Fruit fly (Drosophila melanogaster): ENCODE measurements around the gene CG3402.
A peak's percentile ranks its signal among the peaks of the same experiment; 100 is the strongest.

CG3402 gene

DNA sequence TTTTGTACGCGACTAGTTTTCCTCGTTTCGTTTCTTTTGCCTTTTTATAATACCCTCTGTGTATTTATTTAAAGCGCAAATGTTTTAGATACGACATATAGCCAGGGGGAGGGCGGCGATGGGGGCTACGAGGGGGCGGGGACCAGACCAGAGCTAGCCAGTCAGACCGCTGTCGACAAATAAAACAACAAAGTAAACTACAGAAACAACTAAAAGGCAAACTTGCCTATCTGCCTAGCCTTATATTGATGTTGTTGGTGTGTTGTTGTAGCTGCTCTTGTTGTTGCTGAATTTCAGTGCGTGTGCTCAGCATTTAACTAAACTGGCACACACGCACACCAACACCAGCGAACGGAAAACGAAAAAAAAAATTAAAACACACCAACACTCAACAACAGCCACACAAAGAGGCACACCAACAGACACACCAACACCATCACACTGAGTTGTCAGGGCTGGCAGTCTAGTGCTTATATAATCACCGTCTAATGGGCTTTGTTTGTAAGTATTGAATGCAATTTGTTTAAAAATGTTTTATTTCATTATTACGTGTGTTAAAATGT is 23.2 kb downstream of the CG3402 start (continued):
- TF ChIP-seq sim (GFP tag; IDR thresholded peaks at IDR 0.05), result no peak
- TF ChIP-seq CG1233 (GFP tag; optimal IDR thresholded peaks at IDR 0.05), result peak; percentile 26
- no peak for TF ChIP-seq Sry-δ (GFP tag; optimal IDR thresholded peaks at IDR 0.05)
- no peak for TF ChIP-seq Ravus (GFP tag; IDR thresholded peaks at IDR 0.05)
- no peak for TF ChIP-seq prd (optimal IDR thresholded peaks at IDR 0.05)
- no peak for TF ChIP-seq prd (GFP tag; IDR thresholded peaks at IDR 0.05)
- TF ChIP-seq Ada2b (GFP tag; IDR thresholded peaks at IDR 0.05), result no peak
- no peak for TF ChIP-seq YL-1 (GFP tag; optimal IDR thresholded peaks at IDR 0.05)
- no peak for TF ChIP-seq Taf1 (GFP tag; IDR thresholded peaks at IDR 0.05)
- no peak for TF ChIP-seq CG2129 (GFP tag; IDR thresholded peaks at IDR 0.05; ENCODE audit: partially characterized antibody)
- TF ChIP-seq Nf-YB (GFP tag; optimal IDR thresholded peaks at IDR 0.05), result no peak
- TF ChIP-seq Sox100B (GFP tag; optimal IDR thresholded peaks at IDR 0.05), result no peak
- TF ChIP-seq otp (GFP tag; IDR thresholded peaks at IDR 0.05), result 0 out of 3 replicates have a peak, but pooled peaks have one; percentile 36
- no peak for TF ChIP-seq ind (GFP tag; optimal IDR thresholded peaks at IDR 0.05)
- TF ChIP-seq Ets65A (GFP tag), result peak; percentile 80
- TF ChIP-seq CG1647 (GFP tag; optimal IDR thresholded peaks at IDR 0.05), result peak; percentile 18
- TF ChIP-seq gt (GFP tag; IDR thresholded peaks at IDR 0.05), result no peak
- no peak for TF ChIP-seq odd (GFP tag; optimal IDR thresholded peaks at IDR 0.05)
- peak; percentile 18 for TF ChIP-seq Hey (tag; optimal IDR thresholded peaks at IDR 0.05)
- TF ChIP-seq CG6175 (GFP tag; IDR thresholded peaks at IDR 0.05), result no peak
- TF ChIP-seq CG2199 (GFP tag; IDR thresholded peaks at IDR 0.05), result no peak
- peak; percentile 32 for TF ChIP-seq gem (tag; optimal IDR thresholded peaks at IDR 0.05)
- peak; percentile 43 for TF ChIP-seq org-1 (GFP tag; optimal IDR thresholded peaks at IDR 0.05)
- TF ChIP-seq sqz (GFP tag; optimal IDR thresholded peaks at IDR 0.05), result peak; percentile 89
- no peak for TF ChIP-seq CG30020 (tag; optimal IDR thresholded peaks at IDR 0.05)
- peak; percentile 59 for TF ChIP-seq CG13296 (GFP tag; optimal IDR thresholded peaks at IDR 0.05)
- TF ChIP-seq CG6854 (GFP tag; optimal IDR thresholded peaks at IDR 0.05), result peak; percentile 9
- no peak for TF ChIP-seq tin (GFP tag; optimal IDR thresholded peaks at IDR 0.05)
- TF ChIP-seq Max (GFP tag; optimal IDR thresholded peaks at IDR 0.05), result no peak
- TF ChIP-seq CG8924 (tag; optimal IDR thresholded peaks at IDR 0.05), result peak; percentile 26
- no peak for TF ChIP-seq Oaz (GFP tag; IDR thresholded peaks at IDR 0.05)
- no peak for TF ChIP-seq klu (GFP tag; IDR thresholded peaks at IDR 0.05)
- TF ChIP-seq Nf-YC (tag; optimal IDR thresholded peaks at IDR 0.05), result peak; percentile 25
- TF ChIP-seq z (GFP tag; IDR thresholded peaks at IDR 0.05), result 0 out of 3 replicates have a peak, but pooled peaks have one; percentile 47
- no peak for TF ChIP-seq ro (GFP tag; IDR thresholded peaks at IDR 0.05)
- no peak for TF ChIP-seq Kr (GFP tag; optimal IDR thresholded peaks at IDR 0.05)
- no peak for TF ChIP-seq CG3726 (GFP tag; IDR thresholded peaks at IDR 0.05)
- TF ChIP-seq CG32532 (GFP tag; IDR thresholded peaks at IDR 0.05), result 0 out of 2 replicates have a peak, but pooled peaks have one; percentile 14
- peak; percentile 19 for TF ChIP-seq CG3838 (GFP tag; optimal IDR thresholded peaks at IDR 0.05)
- TF ChIP-seq Spps (tag; optimal IDR thresholded peaks at IDR 0.05), result no peak
- peak in 1 of 2 experiments; percentile 8 for TF ChIP-seq Eip74EF (GFP tag; optimal IDR thresholded peaks at IDR 0.05)
- no peak for TF ChIP-seq Hr3 (GFP tag; optimal IDR thresholded peaks at IDR 0.05)
- no peak for TF ChIP-seq twi (tag; optimal IDR thresholded peaks at IDR 0.05)
- no peak for TF ChIP-seq Optix (GFP tag; IDR thresholded peaks at IDR 0.05)
- TF ChIP-seq Elba2 (GFP tag; optimal IDR thresholded peaks at IDR 0.05), result no peak
- peak; percentile 11 for TF ChIP-seq pfk (GFP tag; optimal IDR thresholded peaks at IDR 0.05)

Measured in whole organism, embryonic.